Worm (Caenorhabditis elegans): ENCODE data around the gene algn-3.

algn-3 gene

DNA sequence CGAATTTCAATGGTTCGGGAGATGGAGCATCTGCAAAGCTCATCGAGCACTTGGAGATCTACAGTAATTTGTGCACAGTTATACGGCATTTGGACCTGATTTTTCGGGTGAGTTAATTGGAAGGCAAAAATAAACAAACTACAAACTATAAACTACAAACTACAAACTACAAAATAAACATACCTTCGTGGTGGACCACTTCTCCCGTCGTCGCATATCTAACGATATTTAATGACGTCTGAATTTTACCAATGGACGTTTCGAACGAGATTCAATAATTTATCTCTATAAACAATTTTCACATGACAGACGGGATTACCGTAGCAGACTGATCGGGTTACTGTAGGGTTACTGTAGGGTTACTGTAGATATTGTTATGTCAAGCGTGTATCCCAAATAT, 26.5 kb downstream of the algn-3 start:
- TF ChIP-seq hnd-1 (tag; optimal IDR thresholded peaks at IDR 0.05) (no peak), hmbx-1 (tag; optimal IDR thresholded peaks at IDR 0.05) (no peak), ceh-36 (tag; optimal IDR thresholded peaks at IDR 0.05) (no peak), ama-1 (optimal IDR thresholded peaks at IDR 0.05) (no peak), ceh-13 (GFP tag; optimal IDR thresholded peaks at IDR 0.05) (no peak), aly-1 (tag; optimal IDR thresholded peaks at IDR 0.05) (no peak), pes-1 (GFP tag; IDR thresholded peaks at IDR 0.05) (no peak), hmg-4 (GFP tag; optimal IDR thresholded peaks at IDR 0.05) (no peak), scrt-1 (GFP tag; IDR thresholded peaks at IDR 0.05) (no peak), flt-1 (GFP tag; IDR thresholded peaks at IDR 0.05) (no peak), F13C5.2 (tag; optimal IDR thresholded peaks at IDR 0.05) (no peak), tbx-11 (GFP tag; IDR thresholded peaks at IDR 0.05) (no peak), B0310.2 (tag; optimal IDR thresholded peaks at IDR 0.05) (no peak)

DNA sequence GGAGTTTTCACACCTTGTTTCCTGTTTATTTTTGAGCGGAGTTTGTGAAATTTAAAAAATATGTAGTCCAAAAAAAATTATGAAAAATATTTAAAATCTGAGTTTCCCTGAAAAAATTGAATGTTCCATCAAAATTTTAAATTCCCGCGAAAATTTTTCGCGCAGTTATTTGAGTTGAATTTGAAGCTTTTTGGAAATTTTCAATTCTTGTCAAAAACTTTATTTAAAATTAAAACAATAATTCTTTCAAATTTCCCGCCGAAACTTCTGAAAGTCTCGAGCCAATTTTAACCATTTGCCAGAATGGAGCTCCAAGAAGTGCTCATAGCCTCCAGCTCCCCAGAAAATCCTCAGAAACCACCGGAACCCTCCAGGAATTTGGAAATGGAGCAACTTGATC, 28.2 kb downstream of the algn-3 start, which contains the start of gene gur-4:
Gene gur-4 (plus strand): TSS at position 301 of the 400 bp plus-strand sequence.
- TF ChIP-seq ets-7 (tag; optimal IDR thresholded peaks at IDR 0.05) (no peak), ama-1 (optimal IDR thresholded peaks at IDR 0.05) (no peak), ceh-13 (GFP tag; optimal IDR thresholded peaks at IDR 0.05) (no peak), sea-1 (GFP tag; conservative IDR thresholded peaks at IDR 0.05) (no peak), hmbx-1 (tag; optimal IDR thresholded peaks at IDR 0.05) (no peak), B0310.2 (tag; optimal IDR thresholded peaks at IDR 0.05) (no peak), F13C5.2 (tag; optimal IDR thresholded peaks at IDR 0.05) (no peak), hnd-1 (tag; optimal IDR thresholded peaks at IDR 0.05) (no peak), flt-1 (GFP tag; IDR thresholded peaks at IDR 0.05) (no peak), aly-1 (tag; optimal IDR thresholded peaks at IDR 0.05) (no peak), pes-1 (GFP tag; IDR thresholded peaks at IDR 0.05) (no peak), tbx-37 (GFP tag; conservative IDR thresholded peaks at IDR 0.05) (no peak), ceh-36 (tag; optimal IDR thresholded peaks at IDR 0.05) (no peak), tbx-11 (GFP tag; IDR thresholded peaks at IDR 0.05) (no peak), tra-4 (tag; optimal IDR thresholded peaks at IDR 0.05) (no peak), hmg-4 (GFP tag; optimal IDR thresholded peaks at IDR 0.05) (no peak), scrt-1 (GFP tag; IDR thresholded peaks at IDR 0.05) (no peak)

DNA sequence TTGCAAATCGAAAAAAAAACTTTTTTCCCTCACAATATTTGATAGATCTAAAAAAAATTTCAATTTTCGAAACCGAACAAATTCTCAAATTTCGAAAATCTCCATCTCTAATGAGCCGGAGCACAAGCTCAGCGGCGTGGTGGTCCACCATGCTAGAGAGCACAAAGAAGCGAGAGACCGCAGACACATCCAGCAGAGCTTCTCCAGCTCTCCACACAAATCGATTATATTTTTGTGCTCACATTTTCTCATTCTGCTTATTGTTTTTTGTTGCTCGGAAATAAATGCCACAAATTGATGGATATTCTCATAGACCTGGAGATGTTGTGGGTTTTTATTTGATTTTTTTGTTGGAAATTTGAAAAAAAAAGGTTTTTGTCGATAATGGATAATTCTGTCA, 30.5 kb downstream of the algn-3 start:
- TF ChIP-seq ceh-36 (tag; optimal IDR thresholded peaks at IDR 0.05) (no peak), hmg-4 (GFP tag; optimal IDR thresholded peaks at IDR 0.05) (no peak), F13C5.2 (tag; optimal IDR thresholded peaks at IDR 0.05) (no peak), scrt-1 (GFP tag; IDR thresholded peaks at IDR 0.05) (no peak), ets-7 (tag; optimal IDR thresholded peaks at IDR 0.05) (no peak), tra-4 (tag; optimal IDR thresholded peaks at IDR 0.05) (no peak), sea-1 (GFP tag; conservative IDR thresholded peaks at IDR 0.05) (no peak)

DNA sequence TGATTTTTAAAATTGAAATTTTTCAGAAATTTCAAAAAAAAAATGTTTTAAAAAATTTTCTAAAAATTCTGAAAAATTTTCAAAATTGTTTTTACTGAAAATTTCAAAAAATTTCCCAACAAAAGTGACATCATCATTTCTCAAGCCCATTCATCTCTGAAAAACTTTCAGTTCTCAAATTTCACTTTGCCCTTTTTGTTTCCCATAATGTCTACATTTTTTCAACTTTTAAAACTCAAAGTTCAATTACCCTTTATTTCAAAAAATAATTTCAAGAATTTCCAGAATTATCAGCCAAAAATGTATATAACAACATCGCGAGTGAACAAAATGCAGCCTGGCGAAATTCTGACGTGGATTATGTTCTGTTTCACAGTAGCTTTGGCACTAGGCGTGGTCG, 31.7 kb downstream of the algn-3 start, which contains the start of gene bkip-1:
Gene bkip-1 (plus strand): TSS at position 301 of the 400 bp plus-strand sequence.
- TF ChIP-seq ceh-13 (GFP tag; optimal IDR thresholded peaks at IDR 0.05) (no peak), ama-1 (optimal IDR thresholded peaks at IDR 0.05) (no peak), aly-1 (tag; optimal IDR thresholded peaks at IDR 0.05) (no peak), hmg-4 (GFP tag; optimal IDR thresholded peaks at IDR 0.05) (no peak), sea-1 (GFP tag; conservative IDR thresholded peaks at IDR 0.05) (no peak), flt-1 (GFP tag; IDR thresholded peaks at IDR 0.05) (no peak), tbx-37 (GFP tag; conservative IDR thresholded peaks at IDR 0.05) (no peak), hnd-1 (tag; optimal IDR thresholded peaks at IDR 0.05) (no peak), tbx-11 (GFP tag; IDR thresholded peaks at IDR 0.05) (no peak), ets-7 (tag; optimal IDR thresholded peaks at IDR 0.05) (no peak)

DNA sequence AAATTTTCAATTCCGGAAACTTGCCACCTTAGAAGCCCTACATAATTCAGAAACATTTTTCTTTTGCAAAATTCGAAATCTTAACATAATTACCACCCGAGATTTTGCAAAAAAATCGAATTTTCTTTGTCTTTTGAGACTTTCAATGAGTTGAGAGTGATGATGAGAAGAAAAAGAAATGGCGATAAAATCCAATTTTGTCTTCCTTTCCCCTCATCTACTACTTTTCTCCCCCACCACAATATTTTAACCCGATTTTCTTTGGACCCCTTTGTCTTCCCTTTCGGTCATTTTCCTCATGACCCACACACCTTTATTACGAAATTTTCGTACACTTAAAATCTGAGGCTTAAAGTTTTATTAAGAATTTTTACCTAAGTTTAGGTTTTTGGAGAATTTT, 34.3 kb downstream of the algn-3 start:
- no peak for TF ChIP-seq tra-4 (tag; optimal IDR thresholded peaks at IDR 0.05)
- no peak for TF ChIP-seq hmg-4 (GFP tag; optimal IDR thresholded peaks at IDR 0.05)
- no peak for TF ChIP-seq sea-1 (GFP tag; conservative IDR thresholded peaks at IDR 0.05)
- TF ChIP-seq ama-1 (optimal IDR thresholded peaks at IDR 0.05) = no peak
- TF ChIP-seq ceh-36 (tag; optimal IDR thresholded peaks at IDR 0.05) = no peak
- TF ChIP-seq hmbx-1 (tag; optimal IDR thresholded peaks at IDR 0.05) = no peak
- TF ChIP-seq F13C5.2 (tag; optimal IDR thresholded peaks at IDR 0.05) = no peak
- TF ChIP-seq scrt-1 (GFP tag; IDR thresholded peaks at IDR 0.05) = no peak
- TF ChIP-seq pes-1 (GFP tag; IDR thresholded peaks at IDR 0.05) = no peak
- no peak for TF ChIP-seq tbx-37 (GFP tag; conservative IDR thresholded peaks at IDR 0.05)

DNA sequence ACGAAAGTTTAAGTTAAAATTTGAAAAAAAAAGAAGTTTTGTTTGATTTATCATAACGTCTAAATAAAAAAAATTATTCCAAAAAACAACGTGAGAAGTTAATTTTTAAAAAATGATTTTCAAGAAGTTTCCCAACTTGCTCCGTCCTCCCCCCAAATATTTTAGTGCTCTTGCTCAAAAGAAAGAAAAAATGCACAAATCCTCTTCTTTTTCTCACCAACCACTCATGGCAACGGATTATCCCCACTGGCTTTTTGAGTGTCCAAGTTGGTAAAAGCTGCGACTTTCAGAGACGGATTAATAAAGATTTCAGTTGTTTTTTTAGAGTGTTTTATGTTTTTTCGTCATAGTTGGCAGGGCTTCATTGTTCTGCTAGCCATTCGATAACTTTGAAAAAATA, 35.1 kb downstream of the algn-3 start, which contains the start of gene Y39G8C.2:
Gene Y39G8C.2 (minus strand): TSS at position 101 of the 400 bp plus-strand sequence.
- TF ChIP-seq aly-1 (tag; optimal IDR thresholded peaks at IDR 0.05) = no peak
- TF ChIP-seq B0310.2 (tag; optimal IDR thresholded peaks at IDR 0.05) = no peak
- no peak for TF ChIP-seq ets-7 (tag; optimal IDR thresholded peaks at IDR 0.05)
- no peak for TF ChIP-seq ceh-36 (tag; optimal IDR thresholded peaks at IDR 0.05)
- TF ChIP-seq F13C5.2 (tag; optimal IDR thresholded peaks at IDR 0.05) = no peak
- no peak for TF ChIP-seq hmg-4 (GFP tag; optimal IDR thresholded peaks at IDR 0.05)
- no peak for TF ChIP-seq pes-1 (GFP tag; IDR thresholded peaks at IDR 0.05)

DNA sequence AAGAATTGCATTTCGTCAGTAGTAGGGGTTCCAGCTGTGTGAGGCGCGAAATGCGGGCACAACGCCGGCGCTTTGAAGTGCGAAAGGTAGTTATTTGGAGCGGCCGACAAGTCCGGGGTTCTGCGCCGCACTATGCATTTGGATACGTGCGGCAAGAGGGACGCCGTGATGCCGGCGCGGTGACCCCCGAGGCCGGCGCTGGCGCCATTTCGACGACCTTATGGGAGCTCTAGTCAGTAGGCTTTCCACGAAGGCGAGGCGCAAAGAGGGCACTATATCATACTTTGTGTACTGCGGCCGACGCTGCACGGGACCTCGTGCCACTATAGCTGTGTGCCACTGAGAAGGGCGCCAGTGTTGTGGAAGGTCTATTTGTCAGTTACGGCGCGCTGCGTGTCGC, 35.8 kb downstream of the algn-3 start:
- TF ChIP-seq ets-7 (tag; optimal IDR thresholded peaks at IDR 0.05) (no peak), hnd-1 (tag; optimal IDR thresholded peaks at IDR 0.05) (no peak), tbx-37 (GFP tag; conservative IDR thresholded peaks at IDR 0.05) (no peak), aly-1 (tag; optimal IDR thresholded peaks at IDR 0.05) (peak; percentile 42), F13C5.2 (tag; optimal IDR thresholded peaks at IDR 0.05) (no peak), scrt-1 (GFP tag; IDR thresholded peaks at IDR 0.05) (no peak), B0310.2 (tag; optimal IDR thresholded peaks at IDR 0.05) (no peak), ceh-36 (tag; optimal IDR thresholded peaks at IDR 0.05) (no peak)

DNA sequence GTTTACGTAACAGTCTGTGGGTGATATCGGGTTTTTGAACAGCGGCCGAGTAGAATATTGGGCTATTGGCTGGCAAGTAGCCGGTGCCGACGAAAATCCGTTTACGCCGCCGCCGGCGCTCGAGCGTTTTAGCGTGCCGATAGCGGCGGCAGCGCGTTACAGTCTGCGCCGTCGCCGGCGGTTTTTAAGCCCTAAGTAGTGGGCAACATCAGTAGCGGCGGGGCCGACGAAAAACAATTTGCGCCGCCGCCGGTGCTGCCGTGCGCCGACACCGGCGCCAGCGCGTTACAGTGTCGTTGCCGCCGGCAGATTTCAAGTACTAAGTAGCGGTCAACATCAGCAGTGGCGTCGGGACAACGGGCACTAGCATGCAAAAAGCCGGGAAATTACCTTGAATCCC, 36.8 kb downstream of the algn-3 start:
- TF ChIP-seq pes-1 (GFP tag; IDR thresholded peaks at IDR 0.05) (0 out of 2 replicates have a peak, but pooled peaks have one; percentile 21), F13C5.2 (tag; optimal IDR thresholded peaks at IDR 0.05) (no peak)

Measured in whole organism, early embryonic.